Worm (Caenorhabditis elegans): ENCODE data around the gene ZC449.1.

- peak in 1 of 2 experiments; percentile 30 for TF ChIP-seq unc-62 (GFP tag; optimal IDR thresholded peaks at IDR 0.05 in 1 of 2)
- TF ChIP-seq unc-62 (tag; optimal IDR thresholded peaks at IDR 0.05) = no peak
- TF ChIP-seq ZK546.5 (tag; optimal IDR thresholded peaks at IDR 0.05) = no peak
- TF ChIP-seq aly-2 (tag; optimal IDR thresholded peaks at IDR 0.05) = no peak
- TF ChIP-seq lin-13 (GFP tag; optimal IDR thresholded peaks at IDR 0.05) = no peak
- no peak for TF ChIP-seq ceh-82 (tag; optimal IDR thresholded peaks at IDR 0.05)
- TF ChIP-seq spr-3 (GFP tag; optimal IDR thresholded peaks at IDR 0.05) = no peak
- TF ChIP-seq mdl-1 (tag; optimal IDR thresholded peaks at IDR 0.05) = no peak
Measured at ce11 chrX:5043887-5044286, 19.7 kb downstream of the ZC449.1 start, which contains the start of gene Y64H9A.2.

All from whole organism, L4 larva.